Fruit fly (Drosophila melanogaster) whole organism, embryonic: Measurements from ENCODE around the gene Polr2F.
A peak's percentile ranks its signal among the peaks of the same experiment; 100 is the strongest.

Experiments used
- Abd-B ChIP-seq: fragments of 200-800 bp; sonication (Bioruptor generic); optimal IDR thresholded peaks from 2 replicates; lab custom pipeline; 2018; ENCODE audit warnings: missing biosample characterization, mild to moderate bottlenecking, missing genetic modification characterization, moderate library complexity
- Adf1 ChIP-seq: fragments of 200-800 bp; sonication (Bioruptor generic); IDR thresholded peaks from 2 replicates; pipeline ENCODE4 v1.3.6; 2022; ENCODE audit warnings: missing biosample characterization, missing genetic modification characterization
- Asciz ChIP-seq: fragments of 200-800 bp; sonication (Bioruptor generic); optimal IDR thresholded peaks from 2 replicates; lab custom pipeline; 2017; ENCODE audit warnings: missing biosample characterization, mild to moderate bottlenecking, missing genetic modification characterization, missing genetic modification reagents
- CG12071 ChIP-seq: fragments of 200-800 bp; sonication (Bioruptor generic); optimal IDR thresholded peaks from 3 replicates; lab custom pipeline; 2018; ENCODE audit warnings: missing biosample characterization, mild to moderate bottlenecking, missing genetic modification characterization
- CG13123 ChIP-seq: fragments of 200-800 bp; sonication (Bioruptor generic); optimal IDR thresholded peaks from 2 replicates; lab custom pipeline; 2016; ENCODE audit warnings: missing biosample characterization, missing genetic modification characterization
- CG14014 ChIP-seq: fragments of 200-800 bp; sonication (Bioruptor generic); IDR thresholded peaks from 2 replicates; pipeline ENCODE4 v1.3.6; 2022; ENCODE audit warnings: missing biosample characterization, missing genetic modification characterization
- CG14965 ChIP-seq: fragments of 200-800 bp; sonication (Bioruptor generic); optimal IDR thresholded peaks from 2 replicates; lab custom pipeline; 2016; ENCODE audit warnings: missing biosample characterization, missing genetic modification characterization, borderline replicate concordance
- CG17328 ChIP-seq: fragments of 200-800 bp; sonication (Bioruptor generic); IDR thresholded peaks from 2 replicates; pipeline ENCODE4 v1.3.6; 2022; ENCODE audit warnings: missing biosample characterization, missing genetic modification characterization
- CG17359 ChIP-seq: fragments of 200-800 bp; sonication (Bioruptor generic); optimal IDR thresholded peaks from 3 replicates; lab custom pipeline; 2018; ENCODE audit warnings: missing biosample characterization, mild to moderate bottlenecking, missing genetic modification characterization, moderate library complexity
- CG17802 ChIP-seq: fragments of 200-800 bp; sonication (Bioruptor generic); optimal IDR thresholded peaks from 2 replicates; lab custom pipeline; 2018; ENCODE audit warnings: missing biosample characterization, mild to moderate bottlenecking, missing genetic modification characterization, moderate library complexity
- CG17912 ChIP-seq: fragments of 200-800 bp; sonication (Bioruptor generic); optimal IDR thresholded peaks from 2 replicates; lab custom pipeline; 2018; ENCODE audit warnings: missing biosample characterization, mild to moderate bottlenecking, missing genetic modification characterization
- CG1792 ChIP-seq: fragments of 200-800 bp; sonication (Bioruptor generic); optimal IDR thresholded peaks from 2 replicates; lab custom pipeline; 2016; ENCODE audit warnings: missing biosample characterization, missing genetic modification characterization
- CG2116 ChIP-seq: fragments of 200-800 bp; sonication (Bioruptor generic); optimal IDR thresholded peaks from 3 replicates; lab custom pipeline; 2018; ENCODE audit warnings: missing biosample characterization, mild to moderate bottlenecking, missing genetic modification characterization
- CG2678 ChIP-seq: fragments of 200-800 bp; sonication (Bioruptor generic); optimal IDR thresholded peaks from 3 replicates; lab custom pipeline; 2019; ENCODE audit warnings: missing biosample characterization, mild to moderate bottlenecking, missing genetic modification characterization, moderate library complexity
- CG3163 ChIP-seq: fragments of 200-800 bp; sonication (Bioruptor generic); optimal IDR thresholded peaks from 3 replicates; lab custom pipeline; 2016; ENCODE audit warnings: missing biosample characterization, missing genetic modification characterization
- CG32772 ChIP-seq: fragments of 200-800 bp; sonication (Bioruptor generic); IDR thresholded peaks from 2 replicates; pipeline ENCODE4 v1.3.6; 2022; ENCODE audit warnings: missing biosample characterization, missing genetic modification characterization
- CG4854 ChIP-seq: fragments of 200-800 bp; sonication (Bioruptor generic); optimal IDR thresholded peaks from 2 replicates; lab custom pipeline; 2016; ENCODE audit warnings: missing biosample characterization, missing genetic modification characterization, inconsistent platforms
- CG7556 ChIP-seq: fragments of 200-800 bp; sonication (Bioruptor generic); optimal IDR thresholded peaks from 2 replicates; lab custom pipeline; 2017; ENCODE audit warnings: missing biosample characterization, mild to moderate bottlenecking, missing genetic modification characterization
- CG8924 ChIP-seq: fragments of 200-800 bp; optimal IDR thresholded peaks from 3 replicates; lab custom pipeline; 2019; ENCODE audit warnings: missing biosample characterization, mild to moderate bottlenecking, missing genetic modification characterization, moderate library complexity
- Dip2 ChIP-seq: fragments of 200-800 bp; sonication (Bioruptor generic); IDR thresholded peaks from 2 replicates; pipeline ENCODE4 v1.3.6; 2022; ENCODE audit warnings: missing biosample characterization, missing genetic modification characterization
- HLH4C ChIP-seq: fragments of 200-800 bp; sonication (Bioruptor generic); IDR thresholded peaks from 3 replicates; pipeline ENCODE4 v1.3.6; 2022; ENCODE audit warnings: missing biosample characterization, missing genetic modification characterization; ENCODE audit not compliant: partially characterized antibody
- HmgD ChIP-seq: fragments of 200-800 bp; sonication (Bioruptor generic); optimal IDR thresholded peaks from 3 replicates; lab custom pipeline; 2016; ENCODE audit warnings: missing biosample characterization, missing genetic modification characterization
- Max ChIP-seq: fragments of 200-800 bp; sonication (Bioruptor generic); optimal IDR thresholded peaks from 2 replicates; lab custom pipeline; 2016; ENCODE audit warnings: missing biosample characterization, mild to moderate bottlenecking, missing genetic modification characterization
- NFAT ChIP-seq: fragments of 200-800 bp; sonication (Bioruptor generic); IDR thresholded peaks from 2 replicates; pipeline ENCODE4 v1.3.6; 2022; ENCODE audit warnings: missing biosample characterization, missing genetic modification characterization
- Nf-YA ChIP-seq: fragments of 200-800 bp; sonication (Bioruptor generic); IDR thresholded peaks from 2 replicates; pipeline ENCODE4 v1.3.6; 2022; ENCODE audit warnings: missing biosample characterization, missing genetic modification characterization
- Nf-YB ChIP-seq: fragments of 200-800 bp; sonication (Bioruptor generic); optimal IDR thresholded peaks from 3 replicates; lab custom pipeline; 2019; ENCODE audit warnings: missing biosample characterization, mild to moderate bottlenecking, missing genetic modification characterization, moderate library complexity
- Nf-YC ChIP-seq: fragments of 200-800 bp; optimal IDR thresholded peaks from 3 replicates; lab custom pipeline; 2019; ENCODE audit warnings: missing biosample characterization, mild to moderate bottlenecking, missing genetic modification characterization, moderate library complexity
- Ravus ChIP-seq: fragments of 200-800 bp; sonication (Bioruptor generic); IDR thresholded peaks from 2 replicates; pipeline ENCODE4 v1.3.6; 2022; ENCODE audit warnings: missing biosample characterization, missing genetic modification characterization
- Rfx ChIP-seq: fragments of 200-800 bp; sonication (Bioruptor generic); IDR thresholded peaks from 2 replicates; pipeline ENCODE4 v1.3.6; 2022; ENCODE audit warnings: missing biosample characterization, missing genetic modification characterization
- Rx ChIP-seq: fragments of 200-800 bp; sonication (Bioruptor generic); IDR thresholded peaks from 2 replicates; pipeline ENCODE4 v1.3.6; 2022; ENCODE audit warnings: missing biosample characterization, missing genetic modification characterization
- Tbp ChIP-seq: fragments of >200 bp; optimal IDR thresholded peaks from 2 replicates; lab custom pipeline; 2018; ENCODE audit warnings: missing biosample characterization, missing genetic modification characterization
- abd-A ChIP-seq: fragments of 200-800 bp; sonication (Bioruptor generic); optimal IDR thresholded peaks from 3 replicates; lab custom pipeline; 2019; ENCODE audit warnings: missing biosample characterization, mild to moderate bottlenecking, missing genetic modification characterization, moderate library complexity
- aop ChIP-seq: fragments of 200-800 bp; sonication (Bioruptor generic); IDR thresholded peaks from 2 replicates; pipeline ENCODE4 v1.3.6; 2022; ENCODE audit warnings: missing biosample characterization, missing genetic modification characterization
- ash1 ChIP-seq: fragments of 200-800 bp; sonication (Bioruptor generic); optimal IDR thresholded peaks from 2 replicates; lab custom pipeline; 2018; ENCODE audit warnings: missing biosample characterization, mild to moderate bottlenecking, missing genetic modification characterization
- bcd ChIP-seq: fragments of 200-800 bp; sonication (Bioruptor generic); optimal IDR thresholded peaks from 2 replicates; lab custom pipeline; 2017; ENCODE audit warnings: missing biosample characterization, mild to moderate bottlenecking, missing genetic modification characterization
- bowl ChIP-seq: fragments of 200-800 bp; sonication (Bioruptor generic); IDR thresholded peaks from 2 replicates; pipeline ENCODE4 v1.3.6; 2022; ENCODE audit warnings: missing biosample characterization, missing genetic modification characterization
- cato ChIP-seq: fragments of 200-800 bp; sonication (Bioruptor generic); optimal IDR thresholded peaks from 2 replicates; lab custom pipeline; 2016; ENCODE audit warnings: missing biosample characterization, missing genetic modification characterization, borderline replicate concordance
- dmrt99B ChIP-seq: fragments of 200-800 bp; sonication (Bioruptor generic); optimal IDR thresholded peaks from 2 replicates; lab custom pipeline; 2018; ENCODE audit warnings: missing biosample characterization, mild to moderate bottlenecking, missing genetic modification characterization, moderate library complexity
- grau ChIP-seq: fragments of 200-800 bp; optimal IDR thresholded peaks from 3 replicates; lab custom pipeline; 2019; ENCODE audit warnings: missing biosample characterization, mild to moderate bottlenecking, missing genetic modification characterization, moderate library complexity
- jigr1 ChIP-seq: fragments of 200-800 bp; sonication (Bioruptor generic); IDR thresholded peaks from 3 replicates; pipeline ENCODE4 v1.3.6; 2022; ENCODE audit warnings: missing biosample characterization, missing genetic modification characterization
- jumu ChIP-seq: fragments of 200-800 bp; sonication (Bioruptor generic); optimal IDR thresholded peaks from 3 replicates; lab custom pipeline; 2016; ENCODE audit warnings: missing biosample characterization, missing genetic modification characterization
- lola ChIP-seq, 3 experiments: fragments of >200 bp in 2 of 3; fragments of 200-800 bp in 1 of 3; sonication (Bioruptor generic) in 1 of 3; optimal IDR thresholded peaks; 2 replicates each; lab custom pipeline; 2017 to 2019; ENCODE audit warnings: missing biosample characterization in 3 of 3, missing genetic modification characterization in 3 of 3, mild to moderate bottlenecking in 1 of 3, moderate library complexity in 1 of 3
- onecut ChIP-seq: fragments of 200-800 bp; sonication (Bioruptor generic); IDR thresholded peaks from 2 replicates; pipeline ENCODE4 v1.3.6; 2022; ENCODE audit warnings: missing biosample characterization, missing genetic modification characterization
- pho ChIP-seq: fragments of 200-800 bp; sonication (Bioruptor generic); optimal IDR thresholded peaks from 2 replicates; lab custom pipeline; 2016; ENCODE audit warnings: missing biosample characterization, missing genetic modification characterization
- sc ChIP-seq, 3 experiments: fragments of >200 bp in 2 of 3; fragments of 200-800 bp in 1 of 3; sonication (Bioruptor generic) in 1 of 3; optimal IDR thresholded peaks; 2 replicates in 2 of 3; 3 replicates in 1 of 3; lab custom pipeline; 2017; ENCODE audit warnings: mild to moderate bottlenecking in 1 of 3, missing biosample characterization in 1 of 3, missing genetic modification characterization in 1 of 3, missing genetic modification reagents in 1 of 3
- shn ChIP-seq: fragments of 200-800 bp; sonication (Bioruptor generic); optimal IDR thresholded peaks from 3 replicates; lab custom pipeline; 2016; ENCODE audit warnings: missing biosample characterization, missing genetic modification characterization
- sr ChIP-seq: fragments of 200-800 bp; sonication (Bioruptor generic); IDR thresholded peaks from 3 replicates; pipeline ENCODE4 v1.3.6; 2022; ENCODE audit warnings: missing biosample characterization, missing genetic modification characterization
- tgo ChIP-seq: fragments of 200-800 bp; sonication (Bioruptor generic); IDR thresholded peaks from 3 replicates; pipeline ENCODE4 v1.3.6; 2022; ENCODE audit warnings: missing biosample characterization, missing genetic modification characterization
- ttk ChIP-seq: fragments of 200-800 bp; sonication (Bioruptor generic); IDR thresholded peaks from 2 replicates; pipeline ENCODE4 v2.1.2; 2022; ENCODE audit warnings: missing biosample characterization, missing genetic modification characterization

Gene Polr2F

DNA sequence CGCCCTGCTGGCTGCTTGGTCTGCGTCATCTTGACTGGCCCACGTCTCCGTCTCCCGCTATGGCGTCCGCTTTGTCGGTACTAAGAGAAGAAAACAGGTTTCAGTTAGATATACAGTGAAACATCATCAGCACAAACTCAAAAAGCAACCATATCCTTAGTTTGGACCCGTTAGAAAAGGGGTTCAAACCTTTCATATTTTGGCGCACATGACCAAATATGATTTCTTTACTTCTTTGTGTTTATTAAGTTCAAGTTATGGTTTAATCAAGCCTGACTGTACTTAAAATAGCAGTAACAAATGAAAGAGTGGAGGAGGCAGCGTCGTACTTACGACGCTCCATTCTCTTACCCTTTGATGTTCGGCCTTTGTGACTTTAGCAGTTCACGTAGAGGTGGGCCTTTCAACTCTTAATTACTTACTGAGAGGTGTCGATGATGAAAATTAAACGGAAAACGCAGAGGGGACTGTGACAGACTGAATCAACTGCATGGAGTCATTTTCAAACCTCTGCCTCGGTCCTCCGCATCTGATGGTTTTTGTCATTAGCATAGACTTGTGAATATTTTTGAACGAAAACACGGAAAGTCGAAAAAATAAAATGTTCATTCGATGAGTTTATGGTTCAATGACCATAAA lies 9.8 kb upstream of the Polr2F start (continued):
- TF ChIP-seq CG12071 (peak; percentile 84), CG2116 (GFP tag; lab: Kevin White, UChicago) (peak; percentile 4), NFAT (peak; percentile 82), Nf-YC (tag; lab: Kevin White, UChicago) (peak; percentile 37), lola (GFP tag; optimal IDR thresholded peaks at IDR 0.05; lab: Kevin White, UChicago) (peak in 1 of 3 experiments; percentile 60), bowl (GFP tag; lab: Robert Waterston, UW) (peak; percentile 47; the same call in 1 of the 2 replicates), tgo (GFP tag; lab: Robert Waterston, UW) (peak; percentile 81), shn (GFP tag; lab: Kevin White, UChicago) (peak; percentile 37), ash1 (GFP tag; lab: Kevin White, UChicago) (peak; percentile 46), Adf1 (GFP tag; lab: Robert Waterston, UW) (peak; percentile 72), Nf-YB (GFP tag; lab: Kevin White, UChicago) (peak; percentile 61), cato (GFP tag; lab: Kevin White, UChicago) (peak; percentile 46), Max (GFP tag; lab: Kevin White, UChicago) (peak; percentile 61), grau (peak; percentile 97), jumu (GFP tag; lab: Kevin White, UChicago) (peak; percentile 88), sr (GFP tag; lab: Robert Waterston, UW) (peak; percentile 63; the same call in 1 of the 3 replicates), CG1792 (GFP tag; lab: Kevin White, UChicago) (peak; percentile 77), Tbp (no peak), Nf-YA (GFP tag; lab: Robert Waterston, UW) (peak; percentile 77), CG14965 (GFP tag; lab: Kevin White, UChicago) (no peak), CG4854 (GFP tag; lab: Kevin White, UChicago) (peak; percentile 65), jigr1 (GFP tag; lab: Robert Waterston, UW) (peak; percentile 31; the same call in 1 of the 3 replicates), HLH4C (GFP tag; lab: Robert Waterston, UW) (no peak), CG17802 (tag; lab: Kevin White, UChicago) (peak; percentile 39), CG2678 (tag; lab: Kevin White, UChicago) (peak; percentile 87), sc (optimal IDR thresholded peaks at IDR 0.05; lab: Kevin White, UChicago) (no peak), sc (GFP tag; optimal IDR thresholded peaks at IDR 0.05; lab: Kevin White, UChicago) (peak; percentile 42), Rx (GFP tag; lab: Robert Waterston, UW) (peak; percentile 68; the same call in 1 of the 2 replicates), Abd-B (GFP tag; lab: Kevin White, UChicago) (peak; percentile 68), aop (GFP tag; lab: Robert Waterston, UW) (0 out of 2 replicates have a peak, but pooled peaks have one; percentile 15), CG8924 (tag; lab: Kevin White, UChicago) (peak; percentile 83), CG17328 (peak; percentile 84), CG32772 (GFP tag; lab: Robert Waterston, UW) (peak; percentile 79), CG13123 (GFP tag; lab: Kevin White, UChicago) (peak; percentile 34), HmgD (peak; percentile 25), CG7556 (GFP tag; lab: Kevin White, UChicago) (peak; percentile 74), bcd (peak; percentile 80), onecut (peak; percentile 71), CG14014 (GFP tag; lab: Robert Waterston, UW) (peak; percentile 88), Ravus (GFP tag; lab: Robert Waterston, UW) (peak; percentile 50; the same call in 1 of the 2 replicates), Dip2 (GFP tag; lab: Robert Waterston, UW) (peak; percentile 25; the same call in 1 of the 2 replicates), dmrt99B (tag; lab: Kevin White, UChicago) (peak; percentile 88), Asciz (GFP tag; lab: Kevin White, UChicago) (peak; percentile 70), pho (GFP tag; lab: Kevin White, UChicago) (peak; percentile 82), abd-A (tag; lab: Kevin White, UChicago) (no peak), Rfx (GFP tag; lab: Robert Waterston, UW) (peak; percentile 93), ttk (GFP tag; lab: Robert Waterston, UW) (peak; percentile 76), CG17912 (GFP tag; lab: Kevin White, UChicago) (no peak), CG17359 (tag; lab: Kevin White, UChicago) (peak; percentile 90), CG3163 (GFP tag; lab: Kevin White, UChicago) (peak; percentile 73)
